Worm (Caenorhabditis elegans) whole organism, L1 larva: ENCODE measurements around the gene nhr-50.
A peak's percentile ranks its signal among the peaks of the same experiment; 100 is the strongest.

Source experiments
- aha-1 ChIP-seq: fragments of 150-350 bp; optimal IDR thresholded peaks from 2 replicates; lab custom pipeline; 2014; ENCODE audit warnings: missing biosample characterization, missing genetic modification characterization
- aly-2 ChIP-seq: fragments of 150-350 bp; optimal IDR thresholded peaks from 2 replicates; lab custom pipeline; 2014; ENCODE audit warnings: missing biosample characterization, missing genetic modification characterization
- ceh-8 ChIP-seq: fragments of 200-800 bp; sonication (Bioruptor generic); optimal IDR thresholded peaks from 2 replicates; lab custom pipeline; 2018; ENCODE audit warnings: mild to moderate bottlenecking, missing genetic modification characterization, moderate library complexity, missing compliant biosample characterization
- dpl-1 ChIP-seq, 3 experiments: fragments of 150-350 bp in 2 of 3; sonication (generic microtip) in 1 of 3; optimal IDR thresholded peaks; 2 replicates each; lab custom pipeline; 2014 to 2017; ENCODE audit warnings: missing biosample characterization in 3 of 3, missing genetic modification characterization in 3 of 3, missing genetic modification reagents in 3 of 3
- efl-1 ChIP-seq, 4 experiments: fragments of 150-350 bp; optimal IDR thresholded peaks in 3 of 4; peaks in 1 of 4; 1 replicate in 1 of 4; 2 replicates in 3 of 4; lab custom pipeline; 2014; ENCODE audit warnings: missing biosample characterization in 2 of 4, missing genetic modification characterization in 2 of 4, missing genetic modification reagents in 2 of 4
- efl-3 ChIP-seq: fragments of 200-800 bp; sonication (Bioruptor generic); optimal IDR thresholded peaks from 2 replicates; lab custom pipeline; 2018; ENCODE audit warnings: mild to moderate bottlenecking, missing genetic modification characterization, missing compliant biosample characterization
- egl-27 ChIP-seq, 2 experiments: fragments of 150-350 bp in 1 of 2; sonication (generic microtip); optimal IDR thresholded peaks; 3 replicates each; lab custom pipeline; 2017 to 2018; ENCODE audit warnings: missing biosample characterization in 2 of 2, missing genetic modification characterization in 2 of 2, missing genetic modification reagents in 2 of 2
- elt-2 ChIP-seq: sonication (generic microtip); optimal IDR thresholded peaks from 2 replicates; lab custom pipeline; 2016; ENCODE audit warnings: missing genetic modification characterization, mild to moderate bottlenecking, inconsistent platforms, missing compliant biosample characterization, missing genetic modification reagents
- elt-3 ChIP-seq, 6 experiments: fragments of 150-350 bp in 1 of 6; sonication (generic microtip); optimal IDR thresholded peaks; 2 replicates each; lab custom pipeline; 2017 to 2018; ENCODE audit warnings: missing biosample characterization in 6 of 6, missing genetic modification characterization in 6 of 6, inconsistent platforms in 1 of 6
- fkh-10 ChIP-seq: sonication (generic microtip); optimal IDR thresholded peaks from 2 replicates; lab custom pipeline; 2017; ENCODE audit warnings: missing biosample characterization, missing genetic modification reagents, missing genetic modification characterization
- fkh-4 ChIP-seq: sonication (generic microtip); optimal IDR thresholded peaks from 2 replicates; lab custom pipeline; 2016; ENCODE audit warnings: missing compliant biosample characterization, missing genetic modification characterization, borderline replicate concordance
- fkh-8 ChIP-seq: sonication (generic microtip); optimal IDR thresholded peaks from 2 replicates; lab custom pipeline; 2016; ENCODE audit warnings: mild to moderate bottlenecking, missing genetic modification characterization, missing compliant biosample characterization
- hpl-2 ChIP-seq: fragments of 150-350 bp; optimal IDR thresholded peaks from 2 replicates; lab custom pipeline; 2014; ENCODE audit warnings: missing biosample characterization, missing genetic modification reagents, missing genetic modification characterization
- irx-1 ChIP-seq: sonication (generic microtip); optimal IDR thresholded peaks from 2 replicates; lab custom pipeline; 2016; ENCODE audit warnings: missing genetic modification characterization, missing compliant biosample characterization
- isw-1 ChIP-seq: fragments of 200-800 bp; sonication (Bioruptor generic); IDR thresholded peaks from 2 replicates; pipeline ENCODE4 v1.3.6; 2022; ENCODE audit warnings: missing genetic modification characterization, missing compliant biosample characterization
- jun-1 ChIP-seq: fragments of 150-350 bp; optimal IDR thresholded peaks from 2 replicates; lab custom pipeline; 2014; ENCODE audit warnings: missing biosample characterization, missing genetic modification reagents, missing genetic modification characterization
- lin-14 ChIP-seq: fragments of 200-800 bp; sonication (Bioruptor generic); optimal IDR thresholded peaks from 2 replicates; lab custom pipeline; 2018; ENCODE audit warnings: mild to moderate bottlenecking, missing genetic modification characterization, moderate library complexity, missing compliant biosample characterization
- lin-39 ChIP-seq: fragments of 150-350 bp; optimal IDR thresholded peaks from 2 replicates; lab custom pipeline; 2014; ENCODE audit warnings: missing biosample characterization, missing genetic modification reagents, missing genetic modification characterization
- lir-3 ChIP-seq: sonication (generic microtip); optimal IDR thresholded peaks from 2 replicates; lab custom pipeline; 2016; ENCODE audit warnings: mild to moderate bottlenecking, missing genetic modification characterization, moderate library complexity, missing compliant biosample characterization; ENCODE audit not compliant: poor library complexity
- mdl-1 ChIP-seq, 2 experiments: fragments of 150-350 bp; optimal IDR thresholded peaks; 2 replicates each; lab custom pipeline; 2014 to 2017; ENCODE audit warnings: missing biosample characterization in 2 of 2, missing genetic modification characterization in 2 of 2, inconsistent platforms in 1 of 2
- mep-1 ChIP-seq: fragments of 150-350 bp; optimal IDR thresholded peaks from 2 replicates; lab custom pipeline; 2014; ENCODE audit warnings: missing biosample characterization, missing genetic modification characterization
- nhr-19 ChIP-seq: fragments of 200-800 bp; sonication (Bioruptor generic); conservative IDR thresholded peaks from 2 replicates; pipeline ENCODE4 v1.3.6; 2022; ENCODE audit warnings: missing genetic modification characterization, missing compliant biosample characterization
- nhr-71 ChIP-seq: sonication (generic microtip); optimal IDR thresholded peaks from 2 replicates; lab custom pipeline; 2016; ENCODE audit warnings: mild to moderate bottlenecking, missing genetic modification characterization, moderate library complexity, missing compliant biosample characterization
- nhr-76 ChIP-seq: sonication (generic microtip); optimal IDR thresholded peaks from 2 replicates; lab custom pipeline; 2017; ENCODE audit warnings: missing biosample characterization, missing genetic modification characterization
- nhr-77 ChIP-seq: fragments of 150-350 bp; optimal IDR thresholded peaks from 2 replicates; lab custom pipeline; 2014; ENCODE audit warnings: missing biosample characterization, missing genetic modification characterization
- rnt-1 ChIP-seq: sonication (generic microtip); optimal IDR thresholded peaks from 2 replicates; lab custom pipeline; 2016; ENCODE audit warnings: mild to moderate bottlenecking, missing genetic modification characterization, moderate library complexity, missing compliant biosample characterization
- snpc-4 ChIP-seq: fragments of 150-350 bp; optimal IDR thresholded peaks from 2 replicates; lab custom pipeline; 2014; ENCODE audit warnings: missing biosample characterization, missing genetic modification characterization
- sox-4 ChIP-seq: sonication (generic microtip); optimal IDR thresholded peaks from 2 replicates; lab custom pipeline; 2016; ENCODE audit warnings: missing genetic modification characterization, missing compliant biosample characterization
- sptf-1 ChIP-seq: fragments of 150-350 bp; optimal IDR thresholded peaks from 2 replicates; lab custom pipeline; 2014; ENCODE audit warnings: missing biosample characterization, missing genetic modification characterization
- sup-37 ChIP-seq: fragments of 200-800 bp; sonication (Bioruptor generic); optimal IDR thresholded peaks from 2 replicates; lab custom pipeline; 2018; ENCODE audit warnings: mild to moderate bottlenecking, missing genetic modification characterization, missing compliant biosample characterization
- swsn-7 ChIP-seq: sonication (generic microtip); optimal IDR thresholded peaks from 2 replicates; lab custom pipeline; 2016; ENCODE audit warnings: missing genetic modification characterization, missing compliant biosample characterization
- unc-30 ChIP-seq: sonication (generic microtip); optimal IDR thresholded peaks from 2 replicates; lab custom pipeline; 2017; ENCODE audit warnings: missing biosample characterization, missing genetic modification characterization
- unc-62 ChIP-seq: fragments of 150-350 bp; optimal IDR thresholded peaks from 2 replicates; lab custom pipeline; 2014; ENCODE audit warnings: missing biosample characterization, missing genetic modification reagents, missing genetic modification characterization
- ztf-11 ChIP-seq, 2 experiments: sonication (generic microtip); optimal IDR thresholded peaks; 2 replicates each; lab custom pipeline; 2016 to 2017; ENCODE audit warnings: missing genetic modification characterization in 2 of 2, missing biosample characterization in 1 of 2, missing compliant biosample characterization in 1 of 2
- ztf-4 ChIP-seq: fragments of 150-350 bp; optimal IDR thresholded peaks from 2 replicates; lab custom pipeline; 2014; ENCODE audit warnings: missing biosample characterization, missing genetic modification characterization

nhr-50 gene

DNA sequence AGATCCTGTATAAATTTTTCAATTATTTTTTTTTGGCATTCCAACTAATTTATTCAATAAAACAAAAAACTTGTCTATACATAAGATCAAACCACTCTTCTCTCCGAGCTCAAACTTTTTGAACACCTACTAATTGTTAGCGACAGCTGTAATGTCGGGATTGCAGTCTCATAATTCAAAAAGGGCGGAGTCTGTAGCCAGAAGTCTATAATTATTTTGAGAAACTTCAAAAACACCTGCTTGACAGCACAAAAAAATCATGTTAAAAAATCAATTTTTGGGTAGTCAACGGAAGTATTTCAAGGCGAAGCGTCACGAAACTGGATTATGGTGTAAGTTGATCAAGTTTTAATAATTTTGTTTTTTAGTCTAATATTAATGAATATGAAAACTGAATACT is 19.6 kb upstream of the nhr-50 start, which contains the start of gene srx-44:
Gene srx-44, plus strand, starts transcription at position 301 of the 400 bp plus-strand sequence.
- no peak for TF ChIP-seq dpl-1 (GFP tag; optimal IDR thresholded peaks at IDR 0.05; lab: Kevin White, UChicago)
- TF ChIP-seq elt-2 (tag; lab: Kevin White, UChicago): no peak
- TF ChIP-seq hpl-2: no peak
- no peak for TF ChIP-seq irx-1
- no peak for TF ChIP-seq sup-37 (GFP tag; lab: Kevin White, UChicago)
- TF ChIP-seq fkh-10 (GFP tag; lab: Kevin White, UChicago): no peak
- no peak for TF ChIP-seq aly-2 (tag; lab: Kevin White, UChicago)
- no peak for TF ChIP-seq elt-3 (tag; optimal IDR thresholded peaks at IDR 0.05; lab: Kevin White, UChicago)
- no peak for TF ChIP-seq unc-62

DNA sequence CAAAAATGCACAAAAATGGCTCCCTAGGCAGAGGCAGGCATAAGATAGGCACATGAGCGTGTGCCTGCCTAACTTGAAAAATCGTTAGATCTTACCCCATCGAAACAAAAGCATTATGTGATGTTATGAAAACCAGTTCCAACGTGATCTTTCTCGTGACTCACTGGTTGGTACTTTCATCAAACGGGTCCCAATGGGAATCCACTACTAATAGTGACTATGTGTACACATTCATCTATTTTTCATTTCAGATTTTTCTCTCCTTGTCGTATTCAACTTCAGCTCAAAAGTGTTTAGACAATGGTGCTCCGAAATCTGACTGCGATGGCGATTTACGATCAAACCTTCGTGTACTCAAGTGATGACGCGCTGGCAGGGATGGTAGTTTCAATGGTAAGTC is 17.2 kb upstream of the nhr-50 start, which contains the start of gene srx-43:
Gene srx-43, plus strand, starts transcription at position 301 of the 400 bp plus-strand sequence.
- TF ChIP-seq efl-1 (optimal IDR thresholded peaks at IDR 0.05; lab: Kevin White, UChicago) (no peak), efl-1 (GFP tag; optimal IDR thresholded peaks at IDR 0.05 in 1 of 2; lab: Kevin White, UChicago) (no peak), swsn-7 (no peak), elt-3 (tag; optimal IDR thresholded peaks at IDR 0.05; lab: Kevin White, UChicago) (no peak), lir-3 (tag; lab: Kevin White, UChicago) (no peak), snpc-4 (tag; lab: Kevin White, UChicago) (no peak), fkh-8 (no peak), sptf-1 (tag; lab: Kevin White, UChicago) (no peak), rnt-1 (tag; lab: Kevin White, UChicago) (no peak), efl-3 (GFP tag; lab: Kevin White, UChicago) (no peak), ztf-4 (tag; lab: Kevin White, UChicago) (no peak), isw-1 (GFP tag; lab: Robert Waterston, UW) (no peak), egl-27 (tag; optimal IDR thresholded peaks at IDR 0.05; lab: Kevin White, UChicago) (no peak), jun-1 (tag; lab: Kevin White, UChicago) (no peak), mdl-1 (tag; optimal IDR thresholded peaks at IDR 0.05; lab: Kevin White, UChicago) (no peak), fkh-4 (tag; lab: Kevin White, UChicago) (no peak)

DNA sequence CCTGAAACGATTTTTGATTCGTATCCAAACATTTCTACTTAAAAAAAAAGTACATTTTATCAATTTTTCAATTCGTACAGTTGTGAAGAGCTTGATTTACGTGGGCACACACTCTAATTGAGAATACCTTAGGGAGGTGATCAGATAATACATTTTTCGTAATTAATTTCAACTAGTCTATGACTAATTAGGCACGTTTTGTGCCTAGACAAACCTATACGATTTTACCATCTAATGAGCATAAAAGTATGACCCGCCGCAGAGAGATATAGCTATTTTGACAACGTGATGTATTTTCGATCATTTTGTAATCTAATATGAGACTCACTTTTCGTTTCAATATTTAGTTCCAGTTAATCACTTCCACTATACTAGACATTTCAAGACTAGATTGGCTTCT is 16.5 kb upstream of the nhr-50 start:
- TF ChIP-seq ceh-8 (GFP tag; lab: Kevin White, UChicago): peak; percentile 66
- no peak for TF ChIP-seq mep-1 (tag; lab: Kevin White, UChicago)
- TF ChIP-seq, all 84 proteins: peak for 1

DNA sequence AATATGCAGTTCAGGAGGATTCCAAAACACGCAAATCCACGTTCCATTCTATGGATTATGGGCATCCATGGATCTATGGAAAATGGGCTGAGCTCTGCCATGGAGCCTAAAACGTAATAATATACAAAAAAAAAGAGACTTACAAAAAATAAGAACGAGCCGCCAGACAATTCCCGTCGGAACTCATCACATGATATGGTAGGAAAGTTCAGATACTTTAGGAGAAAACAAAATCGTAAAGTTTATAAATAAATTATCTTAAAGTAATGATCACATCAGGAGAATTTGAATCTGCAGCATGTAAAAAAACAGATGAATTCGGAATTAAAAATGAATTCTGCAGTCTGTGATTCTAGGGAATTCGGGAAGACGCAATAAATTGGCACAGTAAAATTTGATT is 15.2 kb upstream of the nhr-50 start, which contains the start of gene str-232:
Gene str-232, minus strand, starts transcription at position 101 of the 400 bp plus-strand sequence.
- TF ChIP-seq efl-1 (optimal IDR thresholded peaks at IDR 0.05; lab: Kevin White, UChicago): no peak
- no peak for TF ChIP-seq efl-1 (GFP tag; optimal IDR thresholded peaks at IDR 0.05 in 1 of 2; lab: Kevin White, UChicago)
- TF ChIP-seq nhr-77 (tag; lab: Kevin White, UChicago): no peak
- TF ChIP-seq dpl-1 (GFP tag; optimal IDR thresholded peaks at IDR 0.05; lab: Kevin White, UChicago): no peak
- no peak for TF ChIP-seq aly-2 (tag; lab: Kevin White, UChicago)
- TF ChIP-seq unc-30 (tag; lab: Kevin White, UChicago): no peak
- TF ChIP-seq nhr-76 (tag; lab: Kevin White, UChicago): no peak
- no peak for TF ChIP-seq jun-1 (tag; lab: Kevin White, UChicago)
- no peak for TF ChIP-seq sptf-1 (tag; lab: Kevin White, UChicago)
- no peak for TF ChIP-seq nhr-19 (GFP tag; lab: Robert Waterston, UW)
- no peak for TF ChIP-seq unc-62
- TF ChIP-seq ztf-11 (tag; optimal IDR thresholded peaks at IDR 0.05; lab: Kevin White, UChicago): no peak
- no peak for TF ChIP-seq snpc-4 (tag; lab: Kevin White, UChicago)
- TF ChIP-seq sox-4 (tag; lab: Kevin White, UChicago): no peak
- TF ChIP-seq lin-14: no peak
- no peak for TF ChIP-seq nhr-71 (tag; lab: Kevin White, UChicago)
- no peak for TF ChIP-seq lin-39 (tag; lab: Kevin White, UChicago)
- TF ChIP-seq aha-1 (tag; lab: Kevin White, UChicago): no peak
- no peak for TF ChIP-seq irx-1
